Worm (Caenorhabditis elegans): ENCODE data around the gene tag-123.

tag-123 gene

DNA sequence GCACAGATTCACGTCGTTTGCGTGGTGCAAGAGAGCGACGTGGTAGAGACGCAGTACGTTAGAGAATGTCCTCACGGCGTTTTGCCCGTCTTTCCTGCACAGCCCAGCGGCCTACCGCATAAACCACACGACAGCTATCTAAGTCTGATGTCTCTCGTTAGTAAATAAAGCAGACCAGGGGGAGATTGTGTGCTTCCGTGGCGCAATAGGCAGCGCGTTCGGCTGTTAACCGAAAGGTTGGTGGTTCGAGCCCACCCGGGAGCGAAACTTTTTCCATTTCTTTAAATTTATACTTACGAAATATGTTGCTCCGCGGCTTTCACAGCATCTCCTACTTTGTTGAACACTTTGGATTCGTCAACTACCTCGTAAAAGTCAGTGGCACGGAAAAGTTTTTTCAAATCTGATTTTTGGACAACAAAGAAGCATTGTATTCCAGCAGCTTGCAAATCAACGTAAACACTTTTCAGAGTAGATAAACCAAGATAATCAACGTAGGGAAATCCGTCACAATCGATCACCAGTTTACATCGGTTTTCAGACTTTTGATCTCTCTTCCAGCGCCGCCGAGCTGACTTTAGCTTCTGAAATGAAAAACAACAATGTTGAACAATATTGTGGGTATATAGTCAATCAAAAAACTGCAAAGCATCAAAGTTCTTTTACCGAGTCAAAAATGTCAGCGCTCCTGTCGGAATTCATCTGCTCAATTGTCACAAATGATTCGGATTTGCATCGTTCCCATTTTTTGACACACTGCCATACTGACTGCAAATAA is 17.4 kb downstream of the tag-123 start (continued):
- TF ChIP-seq aly-2 (tag; optimal IDR thresholded peaks at IDR 0.05) (no peak), lin-1 (GFP tag; IDR thresholded peaks at IDR 0.05) (peak; percentile 94), nhr-6 (tag; optimal IDR thresholded peaks at IDR 0.05) (peak; percentile 81), ZK337.2 (GFP tag; IDR thresholded peaks at IDR 0.05) (peak; percentile 90), T26A8.4 (GFP tag; IDR thresholded peaks at IDR 0.05) (peak; percentile 95), daf-12 (tag; optimal IDR thresholded peaks at IDR 0.05) (no peak), nhr-102 (tag; optimal IDR thresholded peaks at IDR 0.05) (peak; percentile 90), lin-15B (tag; optimal IDR thresholded peaks at IDR 0.05) (no peak), egl-27 (tag; optimal IDR thresholded peaks at IDR 0.05) (no peak), nhr-10 (tag; optimal IDR thresholded peaks at IDR 0.05) (peak; percentile 58), madf-5 (GFP tag; IDR thresholded peaks at IDR 0.05) (peak in 1 of 2 experiments; percentile 92; a peak in 3 of 4 replicates), lir-3 (tag; optimal IDR thresholded peaks at IDR 0.05) (peak; percentile 88), skn-1 (tag; optimal IDR thresholded peaks at IDR 0.05) (no peak), nhr-11 (tag; optimal IDR thresholded peaks at IDR 0.05) (peak; percentile 82), ZK546.5 (tag; optimal IDR thresholded peaks at IDR 0.05) (no peak), vab-7 (GFP tag; IDR thresholded peaks at IDR 0.05) (peak; percentile 99), nhr-77 (tag; optimal IDR thresholded peaks at IDR 0.05) (peak; percentile 91), fkh-10 (GFP tag; optimal IDR thresholded peaks at IDR 0.05) (peak; percentile 19), unc-130 (GFP tag; optimal IDR thresholded peaks at IDR 0.05) (peak; percentile 68), ceh-20 (GFP tag; IDR thresholded peaks at IDR 0.05) (peak; percentile 95), F37D6.2 (tag; optimal IDR thresholded peaks at IDR 0.05) (peak; percentile 87), unc-39 (tag; optimal IDR thresholded peaks at IDR 0.05) (no peak), nhr-41 (GFP tag; IDR thresholded peaks at IDR 0.05) (peak; percentile 89), nhr-111 (GFP tag; optimal IDR thresholded peaks at IDR 0.05) (peak; percentile 93), nhr-237 (tag; optimal IDR thresholded peaks at IDR 0.05) (no peak), snpc-4 (tag; optimal IDR thresholded peaks at IDR 0.05) (no peak), nhr-48 (tag; optimal IDR thresholded peaks at IDR 0.05) (peak; percentile 88), hlh-11 (tag; optimal IDR thresholded peaks at IDR 0.05) (peak; percentile 93), sdz-12 (GFP tag; optimal IDR thresholded peaks at IDR 0.05) (peak; percentile 90), spr-1 (tag; optimal IDR thresholded peaks at IDR 0.05) (peak; percentile 87), zag-1 (tag; optimal IDR thresholded peaks at IDR 0.05) (peak; percentile 24), ctbp-1 (GFP tag; IDR thresholded peaks at IDR 0.05) (peak; percentile 98), unc-62 (GFP tag; optimal IDR thresholded peaks at IDR 0.05 in 1 of 2) (peak in 1 of 2 experiments; percentile 90), unc-62 (tag; optimal IDR thresholded peaks at IDR 0.05) (no peak), pqm-1 (tag; optimal IDR thresholded peaks at IDR 0.05) (peak; percentile 10), egl-43 (GFP tag; IDR thresholded peaks at IDR 0.05) (peak; percentile 99), cey-2 (tag; optimal IDR thresholded peaks at IDR 0.05; ENCODE audit: borderline replicate concordance, insufficient read depth) (no peak), dpl-1 (GFP tag; optimal IDR thresholded peaks at IDR 0.05) (peak; percentile 47), ceh-32 (tag; optimal IDR thresholded peaks at IDR 0.05; ENCODE audit: poor library complexity) (peak; percentile 82), pha-4 (GFP tag; IDR thresholded peaks at IDR 0.05) (peak; percentile 96), pha-4 (tag; optimal IDR thresholded peaks at IDR 0.05) (no peak), hmg-1.1 (GFP tag; IDR thresholded peaks at IDR 0.05) (peak; percentile 99), lin-29 (GFP tag; IDR thresholded peaks at IDR 0.05) (peak; percentile 67), ama-1 (optimal IDR thresholded peaks at IDR 0.05) (no peak), T20F7.1 (GFP tag; optimal IDR thresholded peaks at IDR 0.05) (peak; percentile 78), daf-16 (GFP tag; optimal IDR thresholded peaks at IDR 0.05) (peak; percentile 86 to 89), daf-16 (tag; optimal IDR thresholded peaks at IDR 0.05) (peak; percentile 86), mes-2 (tag; optimal IDR thresholded peaks at IDR 0.05; ENCODE audit: poor library complexity, severe bottlenecking) (peak; percentile 74), ztf-7 (tag; optimal IDR thresholded peaks at IDR 0.05) (peak; percentile 67), daf-19 (GFP tag; conservative IDR thresholded peaks at IDR 0.05) (peak; percentile 95), attf-4 (tag; optimal IDR thresholded peaks at IDR 0.05) (no peak)
